Worm (Caenorhabditis elegans) whole organism, late embryonic: ENCODE measurements around the gene raga-1.

Source experiments
- K09A11.1 ChIP-seq: sonication (generic microtip); optimal IDR thresholded peaks from 2 replicates; lab custom pipeline; 2017; ENCODE audit warnings: antibody characterized with exemption, mild to moderate bottlenecking, missing genetic modification characterization, missing compliant biosample characterization; ENCODE audit not compliant: insufficient read depth
- ahr-1 ChIP-seq: sonication (generic microtip); optimal IDR thresholded peaks from 2 replicates; lab custom pipeline; 2016; ENCODE audit warnings: missing genetic modification characterization, missing compliant biosample characterization
- ama-1 ChIP-seq: fragments of 150-350 bp; optimal IDR thresholded peaks from 2 replicates; lab custom pipeline; 2014
- ceh-14 ChIP-seq: sonication (generic microtip); optimal IDR thresholded peaks from 2 replicates; lab custom pipeline; 2016; ENCODE audit warnings: missing genotype, missing genetic modification characterization, missing compliant biosample characterization
- ceh-19 ChIP-seq: fragments of 200-800 bp; sonication (Bioruptor generic); optimal IDR thresholded peaks from 2 replicates; lab custom pipeline; 2018; ENCODE audit warnings: mild to moderate bottlenecking, missing genetic modification characterization, missing compliant biosample characterization
- ceh-22 ChIP-seq: sonication (generic microtip); optimal IDR thresholded peaks from 2 replicates; lab custom pipeline; 2017; ENCODE audit warnings: missing biosample characterization, missing genetic modification characterization
- ceh-30 ChIP-seq: fragments of 150-350 bp; optimal IDR thresholded peaks from 2 replicates; lab custom pipeline; 2014; ENCODE audit warnings: missing biosample characterization, missing genetic modification characterization
- ceh-31 ChIP-seq: sonication (generic microtip); optimal IDR thresholded peaks from 2 replicates; lab custom pipeline; 2016; ENCODE audit warnings: missing genetic modification characterization, missing compliant biosample characterization
- ceh-45 ChIP-seq: fragments of 200-800 bp; sonication (Bioruptor generic); IDR thresholded peaks from 2 replicates; pipeline ENCODE4 v1.3.6; 2022; ENCODE audit warnings: missing genetic modification reagents, missing genetic modification characterization, missing compliant biosample characterization
- ceh-48 ChIP-seq: sonication (generic microtip); optimal IDR thresholded peaks from 2 replicates; lab custom pipeline; 2016; ENCODE audit warnings: missing genetic modification characterization, inconsistent platforms, missing compliant biosample characterization
- ceh-9 ChIP-seq: sonication (generic microtip); optimal IDR thresholded peaks from 2 replicates; lab custom pipeline; 2016; ENCODE audit warnings: mild to moderate bottlenecking, missing genetic modification characterization, inconsistent platforms, missing compliant biosample characterization
- che-1 ChIP-seq: sonication (generic microtip); optimal IDR thresholded peaks from 2 replicates; lab custom pipeline; 2016; ENCODE audit warnings: mild to moderate bottlenecking, missing genetic modification characterization, missing compliant biosample characterization
- elt-2 ChIP-seq: sonication (generic microtip); optimal IDR thresholded peaks from 2 replicates; lab custom pipeline; 2016; ENCODE audit warnings: missing genetic modification reagents, missing genetic modification characterization, missing compliant biosample characterization
- elt-4 ChIP-seq: sonication (generic microtip); optimal IDR thresholded peaks from 2 replicates; lab custom pipeline; 2016; ENCODE audit warnings: missing genetic modification characterization, missing compliant biosample characterization
- fkh-10 ChIP-seq: fragments of 150-350 bp; optimal IDR thresholded peaks from 2 replicates; lab custom pipeline; 2014; ENCODE audit warnings: missing biosample characterization, missing genetic modification reagents, missing genetic modification characterization
- fkh-6 ChIP-seq: sonication (generic microtip); optimal IDR thresholded peaks from 2 replicates; lab custom pipeline; 2016; ENCODE audit warnings: missing genetic modification characterization, missing compliant biosample characterization
- gmeb-2 ChIP-seq: sonication (generic microtip); optimal IDR thresholded peaks from 2 replicates; lab custom pipeline; 2016; ENCODE audit warnings: missing genetic modification characterization, inconsistent platforms, missing compliant biosample characterization
- hlh-15 ChIP-seq: sonication (generic microtip); optimal IDR thresholded peaks from 2 replicates; lab custom pipeline; 2016; ENCODE audit warnings: missing genetic modification characterization, missing compliant biosample characterization
- hlh-30 ChIP-seq: sonication (generic microtip); optimal IDR thresholded peaks from 2 replicates; lab custom pipeline; 2017; ENCODE audit warnings: antibody characterized with exemption, missing genetic modification characterization, missing compliant biosample characterization; ENCODE audit not compliant: insufficient read depth
- hlh-6 ChIP-seq: sonication (generic microtip); optimal IDR thresholded peaks from 2 replicates; lab custom pipeline; 2016; ENCODE audit warnings: missing genotype, missing genetic modification characterization, missing compliant biosample characterization
- hlh-8 ChIP-seq: sonication (generic microtip); optimal IDR thresholded peaks from 2 replicates; lab custom pipeline; 2016; ENCODE audit warnings: missing genotype, missing genetic modification characterization, missing compliant biosample characterization
- lim-6 ChIP-seq: sonication (generic microtip); optimal IDR thresholded peaks from 2 replicates; lab custom pipeline; 2016; ENCODE audit warnings: missing genetic modification characterization, missing compliant biosample characterization
- lin-11 ChIP-seq: fragments of 200-800 bp; sonication (Bioruptor generic); optimal IDR thresholded peaks from 2 replicates; lab custom pipeline; 2018; ENCODE audit warnings: mild to moderate bottlenecking, missing genetic modification characterization, missing compliant biosample characterization
- madf-2 ChIP-seq: sonication (generic microtip); optimal IDR thresholded peaks from 2 replicates; lab custom pipeline; 2017; ENCODE audit warnings: missing genetic modification characterization, missing compliant biosample characterization
- nfya-1 ChIP-seq: sonication (generic microtip); optimal IDR thresholded peaks from 2 replicates; lab custom pipeline; 2017; ENCODE audit warnings: missing genetic modification characterization, mild to moderate bottlenecking, missing compliant biosample characterization, antibody characterized with exemption, moderate library complexity
- nhr-232 ChIP-seq: sonication (generic microtip); optimal IDR thresholded peaks from 2 replicates; lab custom pipeline; 2016; ENCODE audit warnings: missing genetic modification characterization, missing compliant biosample characterization
- npax-4 ChIP-seq: sonication (generic microtip); optimal IDR thresholded peaks from 2 replicates; lab custom pipeline; 2016; ENCODE audit warnings: missing genetic modification characterization, missing compliant biosample characterization
- odd-2 ChIP-seq: sonication (generic microtip); optimal IDR thresholded peaks from 2 replicates; lab custom pipeline; 2017; ENCODE audit warnings: antibody characterized with exemption, mild to moderate bottlenecking, missing genetic modification characterization, missing compliant biosample characterization
- pag-3 ChIP-seq: sonication (generic microtip); optimal IDR thresholded peaks from 2 replicates; lab custom pipeline; 2016; ENCODE audit warnings: missing compliant biosample characterization, missing genetic modification characterization, borderline replicate concordance
- pax-1 ChIP-seq: fragments of 150-350 bp; optimal IDR thresholded peaks from 2 replicates; lab custom pipeline; 2014; ENCODE audit warnings: missing biosample characterization, missing genetic modification characterization
- pha-2 ChIP-seq: sonication (generic microtip); optimal IDR thresholded peaks from 2 replicates; lab custom pipeline; 2017; ENCODE audit warnings: mild to moderate bottlenecking, missing genetic modification characterization, missing compliant biosample characterization
- pros-1 ChIP-seq: fragments of 150-350 bp; optimal IDR thresholded peaks from 2 replicates; lab custom pipeline; 2014; ENCODE audit warnings: missing biosample characterization, missing genetic modification reagents, missing genetic modification characterization
- rnt-1 ChIP-seq: sonication (generic microtip); optimal IDR thresholded peaks from 2 replicates; lab custom pipeline; 2016; ENCODE audit warnings: missing genetic modification characterization, missing compliant biosample characterization
- sdc-2 ChIP-seq: sonication (generic microtip); optimal IDR thresholded peaks from 2 replicates; lab custom pipeline; 2016; ENCODE audit warnings: missing genotype, missing genetic modification characterization, missing compliant biosample characterization
- sox-2 ChIP-seq: fragments of 200-800 bp; sonication (Bioruptor generic); IDR thresholded peaks from 2 replicates; pipeline ENCODE4 v1.3.6; 2022; ENCODE audit warnings: missing genetic modification reagents, missing genetic modification characterization, missing compliant biosample characterization
- syd-9 ChIP-seq: sonication (generic microtip); optimal IDR thresholded peaks from 2 replicates; lab custom pipeline; 2016; ENCODE audit warnings: mild to moderate bottlenecking, missing genetic modification characterization, moderate library complexity, missing compliant biosample characterization
- tbx-2 ChIP-seq: sonication (generic microtip); optimal IDR thresholded peaks from 2 replicates; lab custom pipeline; 2016; ENCODE audit warnings: missing genetic modification characterization, missing compliant biosample characterization
- tbx-7 ChIP-seq: sonication (generic microtip); optimal IDR thresholded peaks from 2 replicates; lab custom pipeline; 2016; ENCODE audit warnings: missing genotype, missing genetic modification characterization, missing compliant biosample characterization
- ttx-3 ChIP-seq: sonication (generic microtip); optimal IDR thresholded peaks from 2 replicates; lab custom pipeline; 2016; ENCODE audit warnings: missing genetic modification reagents, missing genetic modification characterization, missing compliant biosample characterization
- unc-55 ChIP-seq: sonication (generic microtip); optimal IDR thresholded peaks from 2 replicates; lab custom pipeline; 2017; ENCODE audit warnings: missing biosample characterization, missing genetic modification reagents, missing genetic modification characterization
- unc-86 ChIP-seq: sonication (generic microtip); optimal IDR thresholded peaks from 2 replicates; lab custom pipeline; 2016; ENCODE audit warnings: missing genetic modification characterization, missing compliant biosample characterization
- ztf-16 ChIP-seq: sonication (generic microtip); optimal IDR thresholded peaks from 2 replicates; lab custom pipeline; 2017; ENCODE audit warnings: missing genetic modification characterization, missing compliant biosample characterization

raga-1 gene

DNA sequence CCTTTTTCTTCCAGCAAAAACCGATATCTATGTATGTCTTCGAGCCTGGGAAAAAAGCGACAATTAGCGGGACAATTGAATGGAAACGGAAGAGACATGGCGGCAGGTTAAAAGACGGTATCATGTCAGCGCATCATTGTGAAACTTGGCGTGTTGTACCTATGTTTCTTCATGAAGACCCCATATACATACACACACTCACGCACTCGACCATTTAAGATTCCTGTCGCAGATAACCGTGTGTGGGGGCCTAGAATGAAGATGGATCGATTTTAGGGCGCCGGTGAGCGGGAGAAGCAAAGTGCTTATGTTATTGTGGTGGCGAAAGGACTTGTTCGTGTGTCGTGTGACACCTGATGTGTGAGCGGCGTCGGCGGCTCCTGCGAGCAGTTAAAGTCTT lies 24.3 kb upstream of the raga-1 start:
- TF ChIP-seq elt-4 (no peak), ceh-19 (no peak), ceh-14 (tag; lab: Kevin White, UChicago) (no peak), nfya-1 (tag; lab: Kevin White, UChicago) (no peak), nhr-232 (tag; lab: Kevin White, UChicago) (no peak), sox-2 (GFP tag; lab: Robert Waterston, UW) (no peak), ztf-16 (no peak), tbx-7 (tag; lab: Kevin White, UChicago) (no peak), sdc-2 (tag; lab: Kevin White, UChicago) (no peak), unc-86 (tag; lab: Kevin White, UChicago) (no peak), hlh-30 (tag; lab: Kevin White, UChicago) (no peak)

DNA sequence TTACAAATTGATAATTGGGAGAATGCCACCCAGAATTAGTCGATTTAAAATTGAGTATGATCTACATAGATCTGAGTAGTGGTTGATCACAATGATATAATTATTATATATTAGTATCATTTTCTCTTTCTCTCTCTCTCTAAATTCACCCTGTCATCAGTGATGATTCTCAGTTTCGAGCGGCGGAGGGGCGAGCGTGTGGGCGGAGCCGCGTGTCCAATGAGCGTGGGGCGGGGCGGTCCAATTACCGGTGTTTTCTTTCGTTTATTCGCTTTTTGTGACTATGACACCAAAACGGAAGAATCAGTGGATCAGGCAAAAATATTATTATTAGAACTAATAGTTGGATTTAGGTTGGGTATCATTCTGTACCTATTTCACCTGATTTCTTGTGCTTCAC lies 21.2 kb upstream of the raga-1 start:
- peak; percentile 93 for TF ChIP-seq nfya-1 (tag; lab: Kevin White, UChicago)
- no peak for TF ChIP-seq elt-4
- TF ChIP-seq che-1 (tag; lab: Kevin White, UChicago) = no peak
- TF ChIP-seq ceh-9 (tag; lab: Kevin White, UChicago) = no peak
- no peak for TF ChIP-seq lin-11 (tag; lab: Kevin White, UChicago)
- TF ChIP-seq rnt-1 (tag; lab: Kevin White, UChicago) = no peak

DNA sequence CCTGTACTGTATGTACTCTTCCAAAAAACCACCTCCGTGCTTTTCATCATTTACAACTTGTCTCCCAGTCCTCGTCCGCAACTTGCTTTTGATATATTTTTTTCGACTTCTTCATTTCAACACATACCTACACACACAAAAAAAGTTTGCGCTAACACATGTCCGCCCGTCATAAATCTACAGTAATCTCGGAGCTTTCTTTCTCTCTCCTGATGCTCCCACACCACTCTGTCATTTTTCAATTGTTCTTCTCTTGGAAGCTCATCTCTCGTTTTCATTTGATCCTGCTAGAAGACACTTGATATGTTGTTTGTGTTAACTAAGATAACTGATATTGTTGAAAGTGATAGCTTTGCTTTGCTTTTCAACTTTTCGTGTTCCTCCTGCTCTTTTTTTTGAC lies 20.0 kb upstream of the raga-1 start:
- TF ChIP-seq ceh-31 (tag; lab: Kevin White, UChicago) (no peak), hlh-15 (no peak), odd-2 (tag; lab: Kevin White, UChicago) (no peak), ama-1 (lab: Kevin White, UChicago) (no peak), ceh-22 (tag; lab: Kevin White, UChicago) (no peak), pag-3 (tag; lab: Kevin White, UChicago) (no peak), lin-11 (tag; lab: Kevin White, UChicago) (no peak), ceh-14 (tag; lab: Kevin White, UChicago) (no peak), pax-1 (tag; lab: Kevin White, UChicago) (no peak), unc-86 (tag; lab: Kevin White, UChicago) (no peak), pha-2 (tag; lab: Kevin White, UChicago) (no peak), nhr-232 (tag; lab: Kevin White, UChicago) (no peak), ceh-45 (GFP tag; lab: Robert Waterston, UW) (no peak), elt-2 (tag; lab: Kevin White, UChicago) (no peak), madf-2 (tag; lab: Kevin White, UChicago) (no peak), fkh-6 (tag; lab: Kevin White, UChicago) (no peak), ahr-1 (tag; lab: Kevin White, UChicago) (no peak)
- TF ChIP-seq, all 69 proteins: peak for 0

DNA sequence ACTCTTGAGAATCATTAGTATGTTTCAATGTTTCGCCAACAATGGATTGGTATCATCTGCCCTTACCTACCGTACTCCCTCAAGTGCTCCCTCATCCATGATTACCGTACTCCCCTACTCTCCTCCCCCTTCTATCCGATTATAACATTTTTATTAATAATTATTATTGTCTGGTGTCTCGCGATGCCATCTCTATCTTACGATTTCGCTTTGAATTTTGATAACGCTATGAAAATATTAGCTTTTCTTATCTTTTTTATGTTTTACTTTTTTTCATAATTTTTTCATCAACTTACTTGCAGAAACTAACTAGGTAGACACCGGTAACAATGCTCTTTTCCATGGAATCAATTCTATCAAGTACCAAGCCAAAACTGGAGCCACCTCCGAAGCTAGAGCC lies 19.5 kb upstream of the raga-1 start, which contains the start of gene unc-130:
unc-130 (plus strand) TSS at position 301 of the 400 bp plus-strand sequence.
- TF ChIP-seq ceh-48 (tag; lab: Kevin White, UChicago) (no peak), pros-1 (no peak), ceh-30 (tag; lab: Kevin White, UChicago) (no peak), rnt-1 (tag; lab: Kevin White, UChicago) (no peak), ttx-3 (tag; lab: Kevin White, UChicago) (no peak), lim-6 (tag; lab: Kevin White, UChicago) (no peak), elt-4 (no peak), hlh-6 (tag; lab: Kevin White, UChicago) (no peak)

DNA sequence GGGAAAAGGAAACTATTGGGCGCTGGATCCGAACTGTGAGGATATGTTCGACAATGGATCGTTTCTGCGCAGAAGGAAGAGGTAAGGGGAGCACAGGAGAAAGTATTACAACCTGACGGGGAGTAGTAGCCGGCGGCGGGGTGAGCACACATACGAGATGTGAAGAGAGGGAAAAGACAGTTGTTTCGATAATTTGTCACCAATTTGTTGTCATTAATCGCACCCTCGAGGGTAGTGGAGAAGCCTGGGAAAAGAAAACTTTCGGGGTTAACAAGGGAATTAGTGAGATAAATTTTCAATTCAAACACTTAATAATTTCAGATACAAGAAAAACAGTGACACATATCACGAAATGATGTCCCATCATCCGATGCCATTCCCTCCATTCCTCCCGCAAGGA lies 18.1 kb upstream of the raga-1 start:
- TF ChIP-seq gmeb-2 (tag; lab: Kevin White, UChicago) = no peak
- TF ChIP-seq ahr-1 (tag; lab: Kevin White, UChicago) = no peak
- no peak for TF ChIP-seq syd-9 (tag; lab: Kevin White, UChicago)
- TF ChIP-seq unc-55 = peak; percentile 28
- TF ChIP-seq hlh-8 (tag; lab: Kevin White, UChicago) = no peak
- no peak for TF ChIP-seq K09A11.1 (tag; lab: Kevin White, UChicago)
- peak; percentile 6 for TF ChIP-seq tbx-2 (tag; lab: Kevin White, UChicago)
- no peak for TF ChIP-seq npax-4 (tag; lab: Kevin White, UChicago)
- no peak for TF ChIP-seq ama-1 (lab: Kevin White, UChicago)
- TF ChIP-seq che-1 (tag; lab: Kevin White, UChicago) = no peak
- no peak for TF ChIP-seq ceh-9 (tag; lab: Kevin White, UChicago)
- no peak for TF ChIP-seq fkh-10 (GFP tag; lab: Kevin White, UChicago)
- TF ChIP-seq, all 69 proteins: peak for 2
